Fruit fly (Drosophila melanogaster): ENCODE results near the gene jvl.

The jvl gene

DNA sequence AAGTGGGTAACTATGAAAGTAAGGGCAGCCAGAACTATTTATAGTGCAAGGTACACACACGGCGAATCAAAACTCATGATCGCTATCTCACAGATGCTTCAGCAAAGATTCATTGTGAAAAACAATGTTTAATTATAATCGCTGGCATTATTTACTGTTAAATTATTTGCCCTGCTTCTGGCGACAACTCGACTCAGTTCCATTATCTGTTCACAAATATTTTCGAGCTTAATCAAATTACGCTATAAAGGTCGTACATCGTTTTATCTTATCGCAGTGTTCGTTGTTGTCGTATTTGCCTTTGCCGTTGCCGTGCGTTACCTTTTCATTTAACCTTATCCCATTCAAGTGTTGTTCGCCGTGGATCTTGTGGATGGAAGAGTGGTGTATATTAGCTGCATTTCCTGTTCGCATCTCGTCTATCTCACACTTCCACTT lies 32.4 kb upstream of the jvl start (continued):
- TF ChIP-seq Oli (tag; optimal IDR thresholded peaks at IDR 0.05) (no peak), CG17568 (GFP tag; optimal IDR thresholded peaks at IDR 0.05) (peak; percentile 36), dmrt11E (tag; optimal IDR thresholded peaks at IDR 0.05) (peak; percentile 4), vfl (GFP tag; optimal IDR thresholded peaks at IDR 0.05) (no peak), dpn (GFP tag; optimal IDR thresholded peaks at IDR 0.05) (no peak), Asciz (GFP tag; optimal IDR thresholded peaks at IDR 0.05) (peak; percentile 39), grn (GFP tag; optimal IDR thresholded peaks at IDR 0.05) (peak; percentile 82), CG12071 (GFP tag; optimal IDR thresholded peaks at IDR 0.05) (peak; percentile 25), lab (GFP tag; optimal IDR thresholded peaks at IDR 0.05) (peak; percentile 65), odd (GFP tag; optimal IDR thresholded peaks at IDR 0.05) (peak; percentile 7), CG9727 (GFP tag; optimal IDR thresholded peaks at IDR 0.05) (peak; percentile 29), CG2202 (tag; optimal IDR thresholded peaks at IDR 0.05) (peak; percentile 16), Eip74EF (GFP tag; optimal IDR thresholded peaks at IDR 0.05) (peak in 1 of 2 experiments; percentile 36), CG11456 (GFP tag; IDR thresholded peaks at IDR 0.05) (no peak), CrebB (tag; optimal IDR thresholded peaks at IDR 0.05) (no peak), CG30403 (GFP tag; optimal IDR thresholded peaks at IDR 0.05) (no peak), gro (GFP tag; optimal IDR thresholded peaks at IDR 0.05) (no peak), CG6683 (GFP tag; optimal IDR thresholded peaks at IDR 0.05) (peak; percentile 36), Vsx1 (GFP tag; optimal IDR thresholded peaks at IDR 0.05) (peak; percentile 61), CG12236 (GFP tag; optimal IDR thresholded peaks at IDR 0.05) (no peak), CG6854 (GFP tag; optimal IDR thresholded peaks at IDR 0.05) (no peak), fd3F (GFP tag; optimal IDR thresholded peaks at IDR 0.05) (no peak), Doc2 (GFP tag; IDR thresholded peaks at IDR 0.05) (no peak), wek (GFP tag; optimal IDR thresholded peaks at IDR 0.05) (peak; percentile 33), Lpt (GFP tag; optimal IDR thresholded peaks at IDR 0.05) (no peak), nerfin-1 (tag; optimal IDR thresholded peaks at IDR 0.05) (peak; percentile 6), CG15514 (GFP tag; optimal IDR thresholded peaks at IDR 0.05) (peak; percentile 4), sens (GFP tag) (peak; percentile 65), CG12769 (tag; optimal IDR thresholded peaks at IDR 0.05) (peak; percentile 3)

DNA sequence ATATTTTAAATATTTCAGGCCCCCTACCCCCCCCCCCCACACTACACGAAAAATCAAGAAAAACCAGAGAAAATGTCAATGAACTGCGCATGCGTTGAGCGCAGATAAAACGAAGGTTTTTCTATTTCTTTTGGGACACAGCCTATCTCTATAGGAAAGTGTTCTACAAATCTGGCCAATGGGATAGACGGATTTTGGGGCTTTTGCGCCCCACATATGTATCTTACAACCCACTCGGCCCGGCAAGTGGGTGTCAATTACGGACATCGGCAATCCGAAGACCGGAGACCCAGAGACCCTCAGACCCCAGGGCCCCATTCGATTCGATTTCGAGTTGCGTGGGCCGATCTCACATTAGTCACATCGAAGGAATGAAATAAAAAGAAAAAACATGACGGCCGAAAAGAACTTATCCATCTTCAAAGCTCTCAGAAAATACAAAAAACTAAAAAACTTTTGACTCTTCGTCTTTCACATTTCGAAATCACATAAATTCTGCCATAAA lies 31.9 kb upstream of the jvl start:
- TF ChIP-seq vvl (GFP tag; IDR thresholded peaks at IDR 0.05) = 0 out of 2 replicates have a peak, but pooled peaks have one; percentile 33
- TF ChIP-seq CG13775 (GFP tag; optimal IDR thresholded peaks at IDR 0.05) = no peak
- no peak for TF ChIP-seq CG7839 (tag; optimal IDR thresholded peaks at IDR 0.05)
- 0 out of 3 replicates have a peak, but pooled peaks have one; percentile 11 for TF ChIP-seq ci (GFP tag; IDR thresholded peaks at IDR 0.05)
- TF ChIP-seq CG3065 (GFP tag; optimal IDR thresholded peaks at IDR 0.05) = no peak
- no peak for TF ChIP-seq cwo (GFP tag; optimal IDR thresholded peaks at IDR 0.05)
- TF ChIP-seq Nf-YC (tag; optimal IDR thresholded peaks at IDR 0.05) = peak; percentile 64
- TF ChIP-seq CG11723 (GFP tag; optimal IDR thresholded peaks at IDR 0.05) = no peak
- no peak for TF ChIP-seq CG6854 (GFP tag; optimal IDR thresholded peaks at IDR 0.05)
- TF ChIP-seq CG12659 (GFP tag; optimal IDR thresholded peaks at IDR 0.05) = no peak
- peak; percentile 39; the same call in 1 of the 3 replicates for TF ChIP-seq so (GFP tag; IDR thresholded peaks at IDR 0.05)
- no peak for TF ChIP-seq Lpt (GFP tag; optimal IDR thresholded peaks at IDR 0.05)
- TF ChIP-seq eyg (GFP tag; optimal IDR thresholded peaks at IDR 0.05) = no peak
- TF ChIP-seq Vsx1 (GFP tag; optimal IDR thresholded peaks at IDR 0.05) = no peak
- TF ChIP-seq CG10147 (GFP tag; optimal IDR thresholded peaks at IDR 0.05) = no peak
- TF ChIP-seq CG34224 (GFP tag; IDR thresholded peaks at IDR 0.05; ENCODE audit: partially characterized antibody) = no peak
- TF ChIP-seq fd96Cb (tag; optimal IDR thresholded peaks at IDR 0.05) = no peak
- TF ChIP-seq YL-1 (GFP tag; optimal IDR thresholded peaks at IDR 0.05) = no peak
- no peak for TF ChIP-seq CG10209 (GFP tag; optimal IDR thresholded peaks at IDR 0.05)
- TF ChIP-seq Hr51 (GFP tag; optimal IDR thresholded peaks at IDR 0.05) = no peak
- TF ChIP-seq gro (GFP tag; optimal IDR thresholded peaks at IDR 0.05) = no peak
- TF ChIP-seq sens (GFP tag) = peak; percentile 33
- no peak for TF ChIP-seq CG6254 (GFP tag; optimal IDR thresholded peaks at IDR 0.05)
- no peak for TF ChIP-seq Trl (optimal IDR thresholded peaks at IDR 0.05)
- no peak for TF ChIP-seq Trl (GFP tag; optimal IDR thresholded peaks at IDR 0.05)

Measured in whole organism, embryonic.